Fruit fly (Drosophila melanogaster) whole organism, prepupa: ENCODE data around the gene CG11634.

ENCODE experiments used
- Blimp-1 ChIP-seq: fragments of 200-800 bp; sonication (Bioruptor generic); optimal IDR thresholded peaks from 3 replicates; lab custom pipeline; 2017; ENCODE audit warnings: missing biosample characterization, missing genetic modification characterization, mild to moderate bottlenecking, moderate library complexity, missing genetic modification reagents
- CG10631 ChIP-seq: fragments of 200-800 bp; sonication (Bioruptor generic); optimal IDR thresholded peaks from 2 replicates; lab custom pipeline; 2016; ENCODE audit warnings: missing biosample characterization, missing genetic modification characterization
- CG10669 ChIP-seq: fragments of 200-800 bp; sonication (Bioruptor generic); optimal IDR thresholded peaks from 3 replicates; lab custom pipeline; 2018; ENCODE audit warnings: missing biosample characterization, mild to moderate bottlenecking, missing genetic modification characterization, moderate library complexity
- CG11294 ChIP-seq: fragments of 200-800 bp; sonication (Bioruptor generic); IDR thresholded peaks from 2 replicates; pipeline ENCODE4 v1.3.6; 2022; ENCODE audit warnings: missing biosample characterization, missing genetic modification characterization
- CG11762 ChIP-seq: fragments of 200-800 bp; sonication (Bioruptor generic); optimal IDR thresholded peaks from 3 replicates; lab custom pipeline; 2016; ENCODE audit warnings: missing biosample characterization, missing genetic modification characterization; ENCODE audit not compliant: insufficient read depth
- CG11902 ChIP-seq: fragments of 200-800 bp; sonication (Bioruptor generic); optimal IDR thresholded peaks from 3 replicates; lab custom pipeline; 2016; ENCODE audit warnings: missing biosample characterization, missing genetic modification characterization
- CG15336 ChIP-seq: fragments of 200-800 bp; sonication (Bioruptor generic); IDR thresholded peaks from 2 replicates; pipeline ENCODE4 v1.3.6; 2022; ENCODE audit warnings: missing biosample characterization, missing genetic modification characterization
- CG1621 ChIP-seq: fragments of 200-800 bp; sonication (Bioruptor generic); optimal IDR thresholded peaks from 3 replicates; lab custom pipeline; 2018; ENCODE audit warnings: missing biosample characterization, mild to moderate bottlenecking, missing genetic modification characterization
- CG3032 ChIP-seq: fragments of 200-800 bp; optimal IDR thresholded peaks from 2 replicates; lab custom pipeline; 2019; ENCODE audit warnings: missing biosample characterization, mild to moderate bottlenecking, missing genetic modification characterization, moderate library complexity
- CG31627 ChIP-seq: fragments of 200-800 bp; sonication (Bioruptor generic); optimal IDR thresholded peaks from 3 replicates; lab custom pipeline; 2016; ENCODE audit warnings: missing biosample characterization, missing genetic modification characterization
- CG32006 ChIP-seq: fragments of 200-800 bp; sonication (Bioruptor generic); optimal IDR thresholded peaks from 3 replicates; lab custom pipeline; 2017; ENCODE audit warnings: missing biosample characterization, mild to moderate bottlenecking, missing genetic modification characterization
- CG34406 ChIP-seq: fragments of 200-800 bp; sonication (Bioruptor generic); optimal IDR thresholded peaks from 3 replicates; lab custom pipeline; 2016; ENCODE audit warnings: missing biosample characterization, missing genetic modification characterization
- CG3919 ChIP-seq: fragments of 200-800 bp; sonication (Bioruptor generic); optimal IDR thresholded peaks from 3 replicates; lab custom pipeline; 2016; ENCODE audit warnings: missing biosample characterization, missing genetic modification characterization
- CG4318 ChIP-seq: fragments of 200-800 bp; sonication (Bioruptor generic); optimal IDR thresholded peaks from 3 replicates; lab custom pipeline; 2017; ENCODE audit warnings: missing biosample characterization, mild to moderate bottlenecking, missing genetic modification characterization
- CG6163 ChIP-seq: fragments of 200-800 bp; sonication (Bioruptor generic); IDR thresholded peaks from 3 replicates; pipeline ENCODE4 v1.3.6; 2022; ENCODE audit warnings: missing biosample characterization, missing genetic modification characterization
- CG6276 ChIP-seq: fragments of 200-800 bp; sonication (Bioruptor generic); optimal IDR thresholded peaks from 2 replicates; lab custom pipeline; 2017; ENCODE audit warnings: missing biosample characterization, mild to moderate bottlenecking, missing genetic modification characterization
- CG6808 ChIP-seq: fragments of 200-800 bp; sonication (Bioruptor generic); optimal IDR thresholded peaks from 3 replicates; lab custom pipeline; 2017; ENCODE audit warnings: missing biosample characterization, missing genetic modification characterization, mild to moderate bottlenecking, moderate library complexity, missing genetic modification reagents
- CG6854 ChIP-seq: fragments of 200-800 bp; sonication (Bioruptor generic); optimal IDR thresholded peaks from 2 replicates; lab custom pipeline; 2017; ENCODE audit warnings: missing biosample characterization, mild to moderate bottlenecking, missing genetic modification characterization
- CG8319 ChIP-seq: fragments of 200-800 bp; sonication (Bioruptor generic); optimal IDR thresholded peaks from 3 replicates; lab custom pipeline; 2016; ENCODE audit warnings: missing biosample characterization, missing genetic modification characterization
- CG8632 ChIP-seq: fragments of 200-800 bp; sonication (Bioruptor generic); optimal IDR thresholded peaks from 3 replicates; lab custom pipeline; 2016; ENCODE audit warnings: missing biosample characterization, missing genetic modification characterization
- CG9139 ChIP-seq: fragments of 200-800 bp; sonication (Bioruptor generic); optimal IDR thresholded peaks from 3 replicates; lab custom pipeline; 2017; ENCODE audit warnings: missing biosample characterization, mild to moderate bottlenecking, missing genetic modification characterization
- Eip75B ChIP-seq: fragments of 200-800 bp; sonication (Bioruptor generic); optimal IDR thresholded peaks from 3 replicates; lab custom pipeline; 2016; ENCODE audit warnings: missing biosample characterization, missing genetic modification characterization
- Eip78C ChIP-seq: fragments of 200-800 bp; sonication (Bioruptor generic); peaks from one replicate; lab custom pipeline; 2016; ENCODE audit warnings: missing biosample characterization, missing genetic modification characterization
- Eip93F ChIP-seq: fragments of 200-800 bp; sonication (Bioruptor generic); optimal IDR thresholded peaks from 2 replicates; lab custom pipeline; 2016; ENCODE audit warnings: missing biosample characterization, mild to moderate bottlenecking, missing genetic modification characterization
- Ets21C ChIP-seq: fragments of 200-800 bp; sonication (Bioruptor generic); optimal IDR thresholded peaks from 3 replicates; lab custom pipeline; 2016; ENCODE audit warnings: missing biosample characterization, missing genetic modification characterization
- Gug ChIP-seq: fragments of 200-800 bp; sonication (Bioruptor generic); IDR thresholded peaks from 2 replicates; pipeline ENCODE4 v1.3.6; 2022; ENCODE audit warnings: missing biosample characterization, missing genetic modification characterization
- Hr38 ChIP-seq: sonication (Bioruptor generic); optimal IDR thresholded peaks from 2 replicates; lab custom pipeline; 2016; ENCODE audit warnings: missing biosample characterization, missing genetic modification characterization
- Hr39 ChIP-seq: fragments of 200-800 bp; sonication (Bioruptor generic); optimal IDR thresholded peaks from 2 replicates; lab custom pipeline; 2016; ENCODE audit warnings: missing biosample characterization, missing genetic modification characterization
- Lpt ChIP-seq: fragments of 200-800 bp; sonication (Bioruptor generic); optimal IDR thresholded peaks from 3 replicates; lab custom pipeline; 2016; ENCODE audit warnings: missing biosample characterization, missing genetic modification characterization
- Met ChIP-seq: fragments of 200-800 bp; sonication (Bioruptor generic); optimal IDR thresholded peaks from 3 replicates; lab custom pipeline; 2016; ENCODE audit warnings: missing biosample characterization, missing genetic modification characterization
- OdsH ChIP-seq: fragments of 200-800 bp; sonication (Bioruptor generic); optimal IDR thresholded peaks from 3 replicates; lab custom pipeline; 2016; ENCODE audit warnings: missing biosample characterization, missing genetic modification characterization
- Smox ChIP-seq: fragments of 200-800 bp; sonication (Bioruptor generic); optimal IDR thresholded peaks from 3 replicates; lab custom pipeline; 2016; ENCODE audit warnings: missing biosample characterization, missing genetic modification characterization
- Sox102F ChIP-seq: fragments of 200-800 bp; sonication (Bioruptor generic); optimal IDR thresholded peaks from 2 replicates; lab custom pipeline; 2016; ENCODE audit warnings: missing biosample characterization, mild to moderate bottlenecking, missing genetic modification characterization
- Sox14 ChIP-seq: fragments of 200-800 bp; sonication (Bioruptor generic); optimal IDR thresholded peaks from 3 replicates; lab custom pipeline; 2016; ENCODE audit warnings: missing biosample characterization, missing genetic modification characterization
- Sox15 ChIP-seq: fragments of 200-800 bp; sonication (Bioruptor generic); optimal IDR thresholded peaks from 3 replicates; lab custom pipeline; 2016; ENCODE audit warnings: missing biosample characterization, missing genetic modification characterization
- achi ChIP-seq: fragments of 200-800 bp; sonication (Bioruptor generic); optimal IDR thresholded peaks from 3 replicates; lab custom pipeline; 2016; ENCODE audit warnings: missing biosample characterization, missing genetic modification characterization
- acj6 ChIP-seq: fragments of 200-800 bp; sonication (Bioruptor generic); optimal IDR thresholded peaks from 3 replicates; lab custom pipeline; 2016; ENCODE audit warnings: missing biosample characterization, missing genetic modification characterization
- cyc ChIP-seq: fragments of 200-800 bp; sonication (Bioruptor generic); optimal IDR thresholded peaks from 3 replicates; lab custom pipeline; 2016; ENCODE audit warnings: missing biosample characterization, missing genetic modification characterization
- dac ChIP-seq: fragments of 200-800 bp; sonication (Bioruptor generic); optimal IDR thresholded peaks from 2 replicates; lab custom pipeline; 2017; ENCODE audit warnings: missing biosample characterization, mild to moderate bottlenecking, missing genetic modification characterization
- dsx ChIP-seq: fragments of 200-800 bp; optimal IDR thresholded peaks from 3 replicates; lab custom pipeline; 2019; ENCODE audit warnings: missing biosample characterization, mild to moderate bottlenecking, missing genetic modification characterization, moderate library complexity; ENCODE audit not compliant: poor library complexity, severe bottlenecking
- fd59A ChIP-seq: fragments of 200-800 bp; sonication (Bioruptor generic); optimal IDR thresholded peaks from 2 replicates; lab custom pipeline; 2017; ENCODE audit warnings: missing biosample characterization, mild to moderate bottlenecking, missing genetic modification characterization, missing genetic modification reagents
- fd85E ChIP-seq: fragments of 200-800 bp; sonication (Bioruptor generic); optimal IDR thresholded peaks from 3 replicates; lab custom pipeline; 2016; ENCODE audit warnings: missing biosample characterization, missing genetic modification characterization
- fkh ChIP-seq: fragments of 200-800 bp; sonication (Bioruptor generic); optimal IDR thresholded peaks from 3 replicates; lab custom pipeline; 2017; ENCODE audit warnings: missing biosample characterization, mild to moderate bottlenecking, missing genetic modification characterization, moderate library complexity
- lz ChIP-seq: fragments of 200-800 bp; sonication (Bioruptor generic); optimal IDR thresholded peaks from 3 replicates; lab custom pipeline; 2016; ENCODE audit warnings: missing biosample characterization, missing genetic modification characterization
- net ChIP-seq: fragments of 200-800 bp; sonication (Bioruptor generic); optimal IDR thresholded peaks from 3 replicates; lab custom pipeline; 2016; ENCODE audit warnings: missing biosample characterization, missing genetic modification characterization
- salr ChIP-seq, 2 experiments: fragments of 200-800 bp; sonication (Bioruptor generic); optimal IDR thresholded peaks; 3 replicates each; lab custom pipeline; 2016 to 2018; ENCODE audit warnings: missing biosample characterization in 2 of 2, missing genetic modification characterization in 2 of 2, mild to moderate bottlenecking in 1 of 2
- spab ChIP-seq: fragments of 200-800 bp; sonication (Bioruptor generic); optimal IDR thresholded peaks from 2 replicates; lab custom pipeline; 2017; ENCODE audit warnings: missing biosample characterization, mild to moderate bottlenecking, missing genetic modification characterization, missing genetic modification reagents
- svp ChIP-seq: fragments of 200-800 bp; sonication (Bioruptor generic); peaks from one replicate; lab custom pipeline; 2016; ENCODE audit warnings: missing biosample characterization, missing genetic modification characterization
- topi ChIP-seq: fragments of 200-800 bp; sonication (Bioruptor generic); optimal IDR thresholded peaks from 3 replicates; lab custom pipeline; 2016; ENCODE audit warnings: missing biosample characterization, missing genetic modification characterization
- vri ChIP-seq: fragments of 200-800 bp; sonication (Bioruptor generic); optimal IDR thresholded peaks from 3 replicates; lab custom pipeline; 2016; ENCODE audit warnings: missing biosample characterization, mild to moderate bottlenecking, missing genetic modification characterization

The CG11634 gene

DNA sequence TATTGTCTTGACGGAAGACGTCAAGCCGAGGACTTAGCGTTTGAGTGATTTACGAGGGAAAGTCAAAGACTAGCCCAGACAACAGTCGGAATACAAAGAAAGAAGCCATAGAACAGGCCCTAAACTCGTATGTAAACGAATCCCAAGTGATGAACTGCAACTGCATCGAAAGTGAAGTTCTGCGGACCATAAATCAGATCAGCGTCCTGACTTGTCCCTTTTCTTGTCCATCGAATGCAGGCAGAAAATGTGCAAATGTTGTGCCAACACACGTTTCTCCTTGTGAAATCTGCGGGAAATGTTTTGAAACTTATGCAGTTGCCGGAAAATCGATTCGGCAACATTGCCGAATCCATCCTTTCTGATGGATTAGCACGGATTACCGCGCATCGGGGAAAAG lies 39.1 kb upstream of the CG11634 start:
- TF ChIP-seq Sox15 (no peak), Met (GFP tag; lab: Kevin White, UChicago) (no peak), salr (GFP tag; optimal IDR thresholded peaks at IDR 0.05; lab: Kevin White, UChicago) (no peak), CG6163 (GFP tag; lab: Robert Waterston, UW) (no peak), fd85E (GFP tag; lab: Kevin White, UChicago) (no peak), CG10631 (no peak), lz (no peak), CG6276 (no peak), Sox102F (GFP tag; lab: Kevin White, UChicago) (no peak), CG8632 (GFP tag; lab: Kevin White, UChicago) (no peak)

DNA sequence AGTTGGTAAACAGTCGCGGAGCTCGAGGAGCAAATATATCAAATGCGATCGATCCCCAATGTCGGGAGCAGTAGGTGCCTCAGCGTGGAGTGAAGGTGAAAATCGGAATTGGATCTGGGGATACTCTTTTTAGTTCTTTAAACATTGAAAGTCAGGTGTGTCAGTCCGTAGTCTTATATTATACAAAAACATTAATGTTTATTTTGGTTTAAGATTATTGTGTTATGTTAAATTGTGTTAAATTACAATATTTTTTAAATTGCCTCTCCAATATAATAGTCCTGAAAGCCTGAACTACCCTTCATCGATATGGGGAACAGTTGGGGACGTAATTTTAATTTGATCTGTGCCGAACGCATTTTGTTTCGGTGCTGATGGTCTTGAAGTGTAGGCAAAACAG lies 36.7 kb upstream of the CG11634 start:
- TF ChIP-seq CG10669 (peak; percentile 51), acj6 (GFP tag; lab: Kevin White, UChicago) (peak; percentile 13), cyc (GFP tag; lab: Kevin White, UChicago) (peak; percentile 23), dac (GFP tag; lab: Kevin White, UChicago) (no peak), dsx (GFP tag; lab: Kevin White, UChicago) (peak; percentile 38), Hr38 (GFP tag; lab: Kevin White, UChicago) (no peak), vri (GFP tag; lab: Kevin White, UChicago) (peak; percentile 37), CG6854 (GFP tag; lab: Kevin White, UChicago) (no peak), Sox102F (GFP tag; lab: Kevin White, UChicago) (peak; percentile 43), Lpt (GFP tag; lab: Kevin White, UChicago) (no peak), CG6163 (GFP tag; lab: Robert Waterston, UW) (no peak; the same call in 2 of the 3 replicates), CG32006 (no peak), CG11762 (GFP tag; lab: Kevin White, UChicago) (no peak), svp (peak; percentile 78), fd59A (peak; percentile 37), Sox14 (GFP tag; lab: Kevin White, UChicago) (peak; percentile 34), achi (peak; percentile 44), Ets21C (GFP tag; lab: Kevin White, UChicago) (peak; percentile 8), CG8319 (peak; percentile 22), Gug (GFP tag; lab: Robert Waterston, UW) (no peak), Sox15 (no peak), CG4318 (GFP tag; lab: Kevin White, UChicago) (no peak), CG3919 (GFP tag; lab: Kevin White, UChicago) (peak; percentile 14), Hr39 (GFP tag; lab: Kevin White, UChicago) (peak; percentile 24), CG15336 (GFP tag; lab: Robert Waterston, UW) (no peak), salr (GFP tag; optimal IDR thresholded peaks at IDR 0.05; lab: Kevin White, UChicago) (peak in 1 of 2 experiments; percentile 16), OdsH (GFP tag; lab: Kevin White, UChicago) (peak; percentile 20), CG6808 (GFP tag; lab: Kevin White, UChicago) (peak; percentile 32), CG10631 (peak; percentile 38), CG11902 (GFP tag; lab: Kevin White, UChicago) (no peak), net (GFP tag; lab: Kevin White, UChicago) (no peak), CG8632 (GFP tag; lab: Kevin White, UChicago) (no peak), CG3032 (peak; percentile 48), CG1621 (tag; lab: Kevin White, UChicago) (no peak), spab (GFP tag; lab: Kevin White, UChicago) (peak; percentile 40), CG9139 (GFP tag; lab: Kevin White, UChicago) (no peak), Eip78C (GFP tag; lab: Kevin White, UChicago) (peak; percentile 87), CG34406 (GFP tag; lab: Kevin White, UChicago) (peak; percentile 46), CG31627 (peak; percentile 25), fd85E (GFP tag; lab: Kevin White, UChicago) (no peak), topi (GFP tag; lab: Kevin White, UChicago) (peak; percentile 55), Smox (GFP tag; lab: Kevin White, UChicago) (peak; percentile 58), lz (peak; percentile 50), Eip93F (no peak), fkh (GFP tag; lab: Kevin White, UChicago) (no peak), CG11294 (GFP tag; lab: Robert Waterston, UW) (no peak), Blimp-1 (GFP tag; lab: Kevin White, UChicago) (no peak), Eip75B (GFP tag; lab: Kevin White, UChicago) (peak; percentile 39)
